Worm (Caenorhabditis elegans) whole organism, late embryonic: ENCODE data around the gene frpr-3.

Source experiments
- F13H6.1 ChIP-seq: sonication (generic microtip); optimal IDR thresholded peaks from 2 replicates; lab custom pipeline; 2016; ENCODE audit warnings: missing genetic modification characterization, missing compliant biosample characterization
- ama-1 ChIP-seq: fragments of 150-350 bp; optimal IDR thresholded peaks from 2 replicates; lab custom pipeline; 2014
- ceh-14 ChIP-seq: sonication (generic microtip); optimal IDR thresholded peaks from 2 replicates; lab custom pipeline; 2016; ENCODE audit warnings: missing genotype, missing genetic modification characterization, missing compliant biosample characterization
- ceh-9 ChIP-seq: sonication (generic microtip); optimal IDR thresholded peaks from 2 replicates; lab custom pipeline; 2016; ENCODE audit warnings: mild to moderate bottlenecking, missing genetic modification characterization, inconsistent platforms, missing compliant biosample characterization
- elt-2 ChIP-seq: sonication (generic microtip); optimal IDR thresholded peaks from 2 replicates; lab custom pipeline; 2016; ENCODE audit warnings: missing genetic modification reagents, missing genetic modification characterization, missing compliant biosample characterization
- tbx-7 ChIP-seq: sonication (generic microtip); optimal IDR thresholded peaks from 2 replicates; lab custom pipeline; 2016; ENCODE audit warnings: missing genotype, missing genetic modification characterization, missing compliant biosample characterization

ce11 chrV:7737710-7738109, 33.4 kb upstream of the frpr-3 start, which contains the start of gene srr-9:
- TF ChIP-seq tbx-7 (tag; lab: Kevin White, UChicago) (no peak), elt-2 (tag; lab: Kevin White, UChicago) (no peak), ceh-9 (tag; lab: Kevin White, UChicago) (no peak), ceh-14 (tag; lab: Kevin White, UChicago) (no peak), F13H6.1 (tag; lab: Kevin White, UChicago) (no peak), ama-1 (lab: Kevin White, UChicago) (no peak)
